Worm (Caenorhabditis elegans): ENCODE measurements around the gene F22B8.7.

DNA sequence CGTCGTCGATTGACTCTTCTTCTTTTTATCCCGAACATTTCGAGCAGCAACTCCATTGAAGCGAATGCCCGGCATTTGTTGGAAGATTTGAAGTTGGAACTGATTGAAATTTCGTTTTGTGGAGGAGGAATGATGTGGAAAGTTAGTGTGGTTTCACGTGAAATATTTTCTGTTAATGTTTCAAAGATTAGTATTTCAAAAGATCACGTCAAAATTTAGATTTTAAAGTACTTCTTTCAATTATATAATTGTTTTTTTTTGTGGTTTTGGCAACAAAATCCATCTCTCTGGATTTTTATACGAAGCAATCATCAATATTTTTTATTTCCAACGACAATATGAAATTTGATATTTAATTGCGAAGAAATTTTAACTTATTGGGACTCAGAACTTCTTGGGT, 42.7 kb downstream of the F22B8.7 start, which contains the start of gene F44G3.7:
- TF ChIP-seq W03F9.2 (tag; optimal IDR thresholded peaks at IDR 0.05) (no peak), him-1 (tag; optimal IDR thresholded peaks at IDR 0.05) (no peak), dao-5 (tag; optimal IDR thresholded peaks at IDR 0.05) (no peak)
